Fruit fly (Drosophila melanogaster): Measurements from ENCODE around the gene CG13933.

The CG13933 gene

dm6 chr3L:1735603-1736002 is 39.3 kb downstream of the CG13933 start, which contains the start of gene Oseg4:
Gene Oseg4, minus strand, starts transcription at chr3L:1735767.
- TF ChIP-seq pan (optimal IDR thresholded peaks at IDR 0.05), result no peak
- no peak for TF ChIP-seq Dll (optimal IDR thresholded peaks at IDR 0.05)
- no peak for TF ChIP-seq CG8478 (optimal IDR thresholded peaks at IDR 0.05)
- TF ChIP-seq usp (GFP tag; optimal IDR thresholded peaks at IDR 0.05), result no peak
- TF ChIP-seq psq (optimal IDR thresholded peaks at IDR 0.05), result no peak
- no peak for TF ChIP-seq EcR (GFP tag; optimal IDR thresholded peaks at IDR 0.05)

dm6 chr3L:1730873-1731272 is 44.1 kb downstream of the CG13933 start, which contains the start of gene drpr:
Gene drpr, minus strand, starts transcription at chr3L:1731107.
- TF ChIP-seq usp (GFP tag; optimal IDR thresholded peaks at IDR 0.05) (no peak), CG8478 (optimal IDR thresholded peaks at IDR 0.05) (no peak), Dll (optimal IDR thresholded peaks at IDR 0.05) (no peak), psq (optimal IDR thresholded peaks at IDR 0.05) (no peak), EcR (GFP tag; optimal IDR thresholded peaks at IDR 0.05) (no peak), pan (optimal IDR thresholded peaks at IDR 0.05) (no peak)

- TF ChIP-seq CG8478 (optimal IDR thresholded peaks at IDR 0.05) (no peak), EcR (GFP tag; optimal IDR thresholded peaks at IDR 0.05) (no peak), pan (optimal IDR thresholded peaks at IDR 0.05) (no peak), psq (optimal IDR thresholded peaks at IDR 0.05) (no peak), Dll (optimal IDR thresholded peaks at IDR 0.05) (no peak), usp (GFP tag; optimal IDR thresholded peaks at IDR 0.05) (no peak)
Observed at dm6 chr3L:1730160-1730595, 44.8 kb downstream of the CG13933 start.

- TF ChIP-seq Dll (optimal IDR thresholded peaks at IDR 0.05) (no peak), psq (optimal IDR thresholded peaks at IDR 0.05) (no peak), usp (GFP tag; optimal IDR thresholded peaks at IDR 0.05) (no peak), EcR (GFP tag; optimal IDR thresholded peaks at IDR 0.05) (no peak), pan (optimal IDR thresholded peaks at IDR 0.05) (no peak), CG8478 (optimal IDR thresholded peaks at IDR 0.05) (no peak)
Observed at dm6 chr3L:1729380-1730159, 45.4 kb downstream of the CG13933 start.

dm6 chr3L:1727431-1727830 is 47.5 kb downstream of the CG13933 start:
- TF ChIP-seq CG8478 (optimal IDR thresholded peaks at IDR 0.05) (no peak), usp (GFP tag; optimal IDR thresholded peaks at IDR 0.05) (no peak), Dll (optimal IDR thresholded peaks at IDR 0.05) (no peak)

dm6 chr3L:1726747-1727146 is 48.2 kb downstream of the CG13933 start:
- TF ChIP-seq EcR (GFP tag; optimal IDR thresholded peaks at IDR 0.05), result no peak
- TF ChIP-seq pan (optimal IDR thresholded peaks at IDR 0.05), result no peak
- TF ChIP-seq CG8478 (optimal IDR thresholded peaks at IDR 0.05), result no peak
- TF ChIP-seq usp (GFP tag; optimal IDR thresholded peaks at IDR 0.05), result no peak
- TF ChIP-seq Dll (optimal IDR thresholded peaks at IDR 0.05), result no peak
- TF ChIP-seq psq (optimal IDR thresholded peaks at IDR 0.05), result no peak

- TF ChIP-seq CG8478 (optimal IDR thresholded peaks at IDR 0.05) (no peak), Dll (optimal IDR thresholded peaks at IDR 0.05) (no peak), psq (optimal IDR thresholded peaks at IDR 0.05) (no peak), EcR (GFP tag; optimal IDR thresholded peaks at IDR 0.05) (no peak), pan (optimal IDR thresholded peaks at IDR 0.05) (no peak), usp (GFP tag; optimal IDR thresholded peaks at IDR 0.05) (no peak)
Observed at dm6 chr3L:1724090-1724489, 50.9 kb downstream of the CG13933 start, which contains the start of gene CG12035. Gene CG12035, plus strand, starts transcription at chr3L:1724390.

- no peak for TF ChIP-seq pan (optimal IDR thresholded peaks at IDR 0.05)
- TF ChIP-seq psq (optimal IDR thresholded peaks at IDR 0.05), result no peak
- TF ChIP-seq usp (GFP tag; optimal IDR thresholded peaks at IDR 0.05), result no peak
- TF ChIP-seq CG8478 (optimal IDR thresholded peaks at IDR 0.05), result no peak
- TF ChIP-seq Dll (optimal IDR thresholded peaks at IDR 0.05), result no peak
- no peak for TF ChIP-seq EcR (GFP tag; optimal IDR thresholded peaks at IDR 0.05)
Observed at dm6 chr3L:1723053-1723452, 51.9 kb downstream of the CG13933 start, which contains the start of gene CG18171. Gene CG18171, minus strand, starts transcription at chr3L:1723153.

Measured in whole organism.